Worm (Caenorhabditis elegans) whole organism, midembryonic: ENCODE measurements around the gene otpl-3.

Source experiments
- T22C8.4 ChIP-seq: fragments of 200-800 bp; sonication (Bioruptor generic); IDR thresholded peaks from 2 replicates; pipeline ENCODE4 v1.3.6; 2022; ENCODE audit warnings: missing genetic modification characterization, missing compliant biosample characterization
- cog-1 ChIP-seq: sonication (generic microtip); optimal IDR thresholded peaks from 2 replicates; lab custom pipeline; 2016; ENCODE audit warnings: missing genetic modification characterization, missing compliant biosample characterization
- flt-1 ChIP-seq: fragments of 200-800 bp; sonication (Bioruptor generic); IDR thresholded peaks from 2 replicates; pipeline ENCODE4 v1.3.6; 2022; ENCODE audit warnings: missing genetic modification characterization, missing compliant biosample characterization
- klf-2 ChIP-seq: fragments of 200-800 bp; sonication (Bioruptor generic); conservative IDR thresholded peaks from 2 replicates; pipeline ENCODE4 v1.3.6; 2022; ENCODE audit warnings: missing genetic modification reagents, missing genetic modification characterization, missing compliant biosample characterization
- med-1 ChIP-seq: sonication (generic microtip); optimal IDR thresholded peaks from 2 replicates; lab custom pipeline; 2017; ENCODE audit warnings: missing genetic modification characterization, mild to moderate bottlenecking, missing compliant biosample characterization, antibody characterized with exemption, missing genetic modification reagents; ENCODE audit not compliant: insufficient read depth
- tab-1 ChIP-seq: fragments of 200-800 bp; sonication (Bioruptor generic); IDR thresholded peaks from 2 replicates; pipeline ENCODE4 v1.3.6; 2022; ENCODE audit warnings: missing genetic modification characterization, missing compliant biosample characterization
- ztf-23 ChIP-seq: fragments of 200-800 bp; sonication (Bioruptor generic); IDR thresholded peaks from 2 replicates; pipeline ENCODE4 v1.3.6; 2022; ENCODE audit warnings: missing genetic modification reagents, missing genetic modification characterization, missing compliant biosample characterization
- ztf-29 ChIP-seq: fragments of 200-800 bp; sonication (Bioruptor generic); IDR thresholded peaks from 2 replicates; pipeline ENCODE4 v1.3.6; 2022; ENCODE audit warnings: missing genetic modification reagents, missing genetic modification characterization, missing compliant biosample characterization

DNA sequence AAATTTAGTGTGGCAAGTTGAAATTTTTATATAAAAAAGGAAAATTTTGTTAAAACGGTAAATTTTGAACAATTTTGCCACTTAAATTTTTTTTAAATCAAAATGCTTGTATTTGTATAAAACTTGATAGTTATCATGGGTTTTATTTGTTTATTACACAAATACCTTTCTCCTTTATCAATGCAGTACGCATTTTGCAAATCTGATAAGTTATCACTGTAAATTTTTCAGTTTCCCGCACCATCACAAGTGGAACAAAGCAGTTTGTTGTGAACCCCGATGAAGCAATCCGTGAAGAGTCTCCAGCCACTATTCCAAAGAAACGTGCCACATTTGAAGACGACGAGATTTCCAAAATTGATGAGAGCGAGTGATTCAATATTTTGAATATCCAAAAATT is 4.4 kb downstream of the otpl-3 start:
- no peak for TF ChIP-seq flt-1
- no peak for TF ChIP-seq cog-1 (tag; lab: Kevin White, UChicago)
- no peak for TF ChIP-seq tab-1 (GFP tag; lab: Robert Waterston, UW)
- no peak for TF ChIP-seq klf-2 (GFP tag; lab: Robert Waterston, UW)
- no peak for TF ChIP-seq ztf-29 (GFP tag; lab: Robert Waterston, UW)
- TF ChIP-seq T22C8.4 (GFP tag; lab: Robert Waterston, UW): no peak
- TF ChIP-seq med-1 (GFP tag; lab: Kevin White, UChicago): no peak
- no peak for TF ChIP-seq ztf-23 (GFP tag; lab: Robert Waterston, UW)
